Fruit fly (Drosophila melanogaster): ENCODE data around the gene CG13308.

The CG13308 gene

DNA sequence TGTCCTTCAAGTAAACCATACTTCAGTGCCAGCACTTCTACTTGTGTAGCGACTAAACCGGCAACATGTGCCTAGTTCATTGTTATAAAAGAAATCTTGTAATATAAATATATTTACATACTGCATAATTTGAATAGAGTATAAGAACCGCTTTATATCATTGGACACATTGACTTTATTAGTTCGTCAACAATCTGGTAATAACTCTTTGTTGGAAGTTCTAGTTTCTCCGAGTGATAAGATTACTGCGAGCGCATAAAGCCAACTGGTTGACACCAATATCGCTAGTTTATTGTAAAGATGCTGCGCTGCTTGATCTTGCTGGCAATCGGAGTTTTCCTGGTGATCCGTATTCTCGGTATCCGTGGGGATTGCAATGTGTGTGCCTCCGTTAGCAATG lies at the start of gene CG13308:
CG13308 (plus strand) TSS at position 301 of the 400 bp plus-strand sequence.
- TF ChIP-seq psq (optimal IDR thresholded peaks at IDR 0.05) (no peak), Sin3A (optimal IDR thresholded peaks at IDR 0.05) (no peak)

DNA sequence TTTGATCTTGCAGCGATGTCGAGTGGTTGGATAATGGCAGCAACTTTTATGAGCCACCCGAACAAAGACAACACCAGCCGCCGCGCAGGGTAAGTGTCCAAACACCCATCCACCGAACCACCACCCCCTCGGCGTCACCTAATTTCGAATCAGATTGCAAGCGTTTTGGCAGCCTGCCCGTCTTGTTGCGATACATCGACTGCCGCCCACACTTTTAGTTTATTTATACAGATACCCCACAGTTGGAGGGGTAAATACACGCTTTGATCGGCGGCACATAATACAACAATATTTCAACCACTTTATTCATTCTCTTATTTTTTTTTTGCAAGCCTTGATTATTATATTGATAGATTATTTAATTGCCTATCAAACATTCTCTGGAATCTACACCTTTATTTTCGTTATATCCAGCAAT lies 45.3 kb upstream of the CG13308 start:
- no peak for TF ChIP-seq Sin3A (optimal IDR thresholded peaks at IDR 0.05)

DNA sequence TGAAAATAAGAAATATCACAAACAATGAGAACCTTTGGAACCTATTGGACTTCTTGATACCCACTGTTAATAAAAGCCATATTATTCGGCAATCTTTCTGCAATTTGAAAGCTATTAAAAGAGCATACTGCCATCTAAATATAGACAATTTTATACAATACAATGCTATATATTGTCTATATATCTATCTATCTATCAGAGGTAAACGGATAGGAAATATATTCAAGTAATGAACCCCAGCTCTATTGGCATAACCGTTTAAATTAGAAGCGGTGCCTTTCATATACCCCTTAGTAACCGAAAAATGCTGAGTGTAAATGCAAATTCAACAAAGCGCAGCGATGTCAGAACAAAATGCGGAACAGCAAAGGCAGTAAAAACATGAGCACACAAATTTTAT lies 44.5 kb upstream of the CG13308 start:
- TF ChIP-seq h (optimal IDR thresholded peaks at IDR 0.05) (no peak), ttk (optimal IDR thresholded peaks at IDR 0.05) (no peak), Myc (optimal IDR thresholded peaks at IDR 0.05) (no peak), Sin3A (optimal IDR thresholded peaks at IDR 0.05) (no peak)

DNA sequence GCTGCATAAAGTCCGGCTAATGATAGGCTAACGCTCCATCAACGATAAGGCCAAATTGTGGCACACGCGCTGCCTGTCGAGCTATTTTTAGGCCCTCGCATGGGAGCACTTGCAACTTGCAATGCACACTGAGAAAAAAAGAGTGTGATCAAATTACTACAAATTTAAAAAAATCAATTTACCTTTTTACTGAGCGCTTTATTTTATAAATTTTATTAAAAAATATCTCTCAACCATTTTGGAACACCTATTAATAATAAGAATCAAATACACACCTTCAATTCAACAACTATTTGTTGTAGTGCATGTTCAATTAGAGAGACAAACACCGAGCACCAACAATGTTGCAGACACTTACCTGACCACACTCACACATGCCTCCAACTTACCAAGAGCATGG lies 42.9 kb upstream of the CG13308 start:
- TF ChIP-seq ttk (optimal IDR thresholded peaks at IDR 0.05) (no peak), h (optimal IDR thresholded peaks at IDR 0.05) (no peak), insv (optimal IDR thresholded peaks at IDR 0.05) (no peak), psq (optimal IDR thresholded peaks at IDR 0.05) (no peak), Sin3A (optimal IDR thresholded peaks at IDR 0.05) (no peak), Myc (optimal IDR thresholded peaks at IDR 0.05) (no peak)

DNA sequence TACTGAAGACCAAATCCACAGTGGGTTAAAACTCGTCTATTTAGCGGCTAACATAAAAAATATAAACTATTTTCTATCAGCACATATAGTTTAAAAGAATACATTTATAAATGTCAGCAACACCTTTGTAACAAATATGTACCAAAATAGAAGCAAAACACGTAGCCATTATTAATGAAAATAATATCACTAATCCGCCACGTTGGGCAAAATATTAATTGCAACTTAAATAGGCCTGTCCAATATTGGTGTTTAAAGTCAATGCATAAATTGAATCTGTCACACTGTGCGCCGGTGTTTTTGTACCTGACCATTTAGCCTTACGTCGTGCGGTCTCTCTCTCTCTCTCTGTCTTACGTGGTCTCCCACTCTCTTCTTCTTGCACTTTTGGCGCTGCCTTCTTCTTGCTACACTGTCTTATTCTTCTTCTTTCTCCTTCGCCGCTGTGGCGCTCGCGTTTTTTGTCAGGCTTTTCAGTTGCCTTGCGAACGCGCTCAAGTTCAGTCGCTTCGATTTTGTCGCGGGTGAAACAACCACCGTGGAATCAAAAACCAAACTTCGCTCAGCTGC lies 42.3 kb upstream of the CG13308 start:
- TF ChIP-seq Sin3A (optimal IDR thresholded peaks at IDR 0.05) = no peak
- no peak for TF ChIP-seq ttk (optimal IDR thresholded peaks at IDR 0.05)
- TF ChIP-seq insv (optimal IDR thresholded peaks at IDR 0.05) = no peak
- TF ChIP-seq Myc (optimal IDR thresholded peaks at IDR 0.05) = no peak
- TF ChIP-seq h (optimal IDR thresholded peaks at IDR 0.05) = no peak
- no peak for TF ChIP-seq psq (optimal IDR thresholded peaks at IDR 0.05)

DNA sequence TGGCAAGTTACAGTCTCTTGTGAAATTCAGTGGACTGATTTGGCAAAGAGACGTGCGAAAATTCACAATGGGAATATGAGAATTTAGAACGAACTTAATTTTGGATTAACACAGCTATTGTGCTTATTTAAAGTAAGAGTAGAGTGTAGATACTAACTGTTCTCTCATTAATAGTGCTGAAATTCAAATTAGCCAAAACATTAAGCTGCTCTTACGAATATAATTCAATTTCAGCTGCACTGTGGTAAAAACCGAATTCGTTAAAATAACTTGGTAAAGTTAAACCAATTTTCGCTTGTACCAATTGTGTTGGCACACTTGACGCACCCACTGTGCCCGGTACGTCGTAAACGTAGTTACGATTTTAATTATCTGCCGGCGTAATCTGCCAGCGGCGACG lies 40.5 kb upstream of the CG13308 start:
- no peak for TF ChIP-seq Sin3A (optimal IDR thresholded peaks at IDR 0.05)

DNA sequence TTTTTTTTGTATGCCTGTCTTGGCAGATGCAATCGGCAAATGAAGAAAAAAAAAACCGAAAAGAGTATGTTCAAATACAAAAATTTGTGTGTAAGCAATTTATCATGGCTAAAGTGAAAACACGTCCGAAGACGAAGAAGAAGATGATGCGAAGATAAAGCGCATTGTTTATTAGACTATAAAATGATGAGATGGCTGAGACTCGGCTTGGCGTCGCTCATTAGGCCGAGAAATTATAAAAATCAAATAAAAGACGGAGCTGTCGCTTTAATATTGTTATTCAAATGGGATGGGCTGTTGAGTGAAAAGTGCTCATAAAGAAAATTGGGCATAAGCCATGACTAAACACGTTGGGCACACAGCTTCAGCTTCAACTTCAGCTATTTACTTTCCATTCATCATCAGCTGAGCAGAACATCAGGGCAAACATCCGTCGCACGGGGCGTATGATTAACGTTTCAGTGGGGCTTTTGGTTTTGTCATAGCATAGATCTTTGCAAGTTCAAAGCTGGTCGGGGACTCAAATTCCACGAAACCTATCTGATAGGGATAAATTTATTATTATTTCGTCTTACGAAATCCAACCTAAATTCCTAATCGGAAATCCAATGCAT lies 37.6 kb upstream of the CG13308 start:
- TF ChIP-seq insv (optimal IDR thresholded peaks at IDR 0.05) = no peak
- no peak for TF ChIP-seq Myc (optimal IDR thresholded peaks at IDR 0.05)
- no peak for TF ChIP-seq h (optimal IDR thresholded peaks at IDR 0.05)
- no peak for TF ChIP-seq Sin3A (optimal IDR thresholded peaks at IDR 0.05)
- TF ChIP-seq psq (optimal IDR thresholded peaks at IDR 0.05) = no peak
- no peak for TF ChIP-seq ttk (optimal IDR thresholded peaks at IDR 0.05)

DNA sequence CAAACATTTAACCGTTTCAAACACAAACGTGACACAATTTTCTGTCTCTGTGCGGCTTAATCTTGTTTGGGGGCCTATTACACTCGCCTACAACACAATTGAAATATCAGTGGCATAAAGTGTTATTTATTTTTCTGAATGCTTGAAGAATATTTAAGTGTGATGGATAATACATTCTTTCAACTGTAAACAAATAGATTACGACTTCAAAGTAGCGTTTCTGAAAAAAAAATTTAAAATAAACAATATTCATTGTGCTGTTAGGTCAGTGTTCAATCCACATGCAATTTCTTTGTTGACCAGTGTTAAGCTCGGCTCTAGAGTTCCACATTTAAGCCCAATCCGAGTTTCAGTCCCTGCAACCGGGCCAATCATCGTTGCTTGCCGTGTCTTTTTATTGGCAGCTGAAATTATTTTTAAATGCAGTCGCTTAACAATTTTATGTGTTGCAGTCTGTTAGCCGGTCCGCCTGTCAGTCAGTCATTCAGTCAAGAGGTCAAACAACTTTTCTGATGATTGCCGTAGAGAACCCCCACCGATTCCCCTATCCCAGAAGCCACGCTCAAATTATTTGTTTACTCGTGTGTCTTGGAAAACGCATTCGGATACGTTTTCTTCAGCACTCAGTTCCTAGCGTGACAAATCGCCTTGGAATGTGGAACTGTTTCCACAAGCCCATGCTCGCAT lies 35.2 kb upstream of the CG13308 start:
- TF ChIP-seq Sin3A (optimal IDR thresholded peaks at IDR 0.05) = no peak
- no peak for TF ChIP-seq ttk (optimal IDR thresholded peaks at IDR 0.05)
- no peak for TF ChIP-seq Myc (optimal IDR thresholded peaks at IDR 0.05)
- TF ChIP-seq psq (optimal IDR thresholded peaks at IDR 0.05) = no peak
- no peak for TF ChIP-seq h (optimal IDR thresholded peaks at IDR 0.05)
- no peak for TF ChIP-seq insv (optimal IDR thresholded peaks at IDR 0.05)

DNA sequence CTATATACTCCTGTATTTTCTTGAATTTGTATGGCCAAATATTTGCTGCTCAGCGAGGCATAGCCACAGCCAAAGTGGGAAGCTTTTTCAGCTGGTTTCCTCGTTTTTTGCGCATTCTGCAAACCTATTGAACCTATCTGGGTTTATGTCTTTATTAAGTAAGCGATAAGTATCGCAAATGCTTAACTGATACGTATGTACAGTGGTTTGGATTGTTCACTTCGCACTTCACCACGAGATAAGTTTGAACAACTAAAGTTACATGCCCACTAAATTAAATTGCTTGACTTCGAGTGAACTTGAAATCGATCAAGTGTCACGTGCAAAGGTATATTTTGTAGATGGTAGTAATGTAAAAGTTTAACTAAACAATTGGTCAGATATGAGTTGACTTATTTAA lies 34.6 kb upstream of the CG13308 start:
- TF ChIP-seq h (optimal IDR thresholded peaks at IDR 0.05) (no peak), insv (optimal IDR thresholded peaks at IDR 0.05) (no peak), psq (optimal IDR thresholded peaks at IDR 0.05) (no peak), ttk (optimal IDR thresholded peaks at IDR 0.05) (no peak), Myc (optimal IDR thresholded peaks at IDR 0.05) (no peak)

DNA sequence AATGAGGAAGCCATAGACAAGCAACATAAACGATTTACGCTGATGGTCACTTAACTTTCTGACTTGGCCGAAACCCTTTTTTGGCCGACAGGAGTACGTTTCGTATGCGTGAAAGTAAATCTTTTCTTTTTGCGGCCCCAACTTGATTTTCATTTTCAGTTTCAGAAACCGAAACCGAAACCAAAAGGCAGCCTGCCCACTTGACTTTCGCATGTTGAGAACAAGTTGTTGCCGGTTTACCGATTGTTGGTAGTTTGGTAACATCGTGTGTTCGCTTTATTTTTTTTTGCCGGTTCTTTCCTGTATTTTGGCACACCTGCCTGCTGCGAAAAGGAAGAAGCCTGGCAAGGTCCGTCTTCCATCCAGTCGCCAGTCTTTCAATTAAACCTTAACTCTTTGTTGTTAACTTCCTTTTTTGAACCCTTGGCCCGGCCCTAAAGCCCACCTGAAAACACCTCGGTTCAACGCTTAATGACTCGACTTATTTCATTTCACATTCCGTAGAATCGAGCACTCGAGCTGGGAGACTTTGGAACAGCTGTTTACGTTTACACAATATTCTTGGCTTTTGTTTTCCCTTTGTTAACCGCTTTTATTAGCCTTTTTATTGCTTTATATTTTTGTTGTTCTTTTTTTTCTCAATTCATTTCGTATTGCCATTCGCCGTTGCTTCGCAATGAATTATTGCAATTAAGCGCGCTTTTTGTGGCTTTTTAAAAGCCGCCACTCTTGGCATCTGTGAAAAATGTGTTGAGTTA lies 33.2 kb upstream of the CG13308 start:
- TF ChIP-seq h (optimal IDR thresholded peaks at IDR 0.05) (no peak), psq (optimal IDR thresholded peaks at IDR 0.05) (no peak), Myc (optimal IDR thresholded peaks at IDR 0.05) (no peak), insv (optimal IDR thresholded peaks at IDR 0.05) (no peak), ttk (optimal IDR thresholded peaks at IDR 0.05) (no peak), Sin3A (optimal IDR thresholded peaks at IDR 0.05) (no peak)

DNA sequence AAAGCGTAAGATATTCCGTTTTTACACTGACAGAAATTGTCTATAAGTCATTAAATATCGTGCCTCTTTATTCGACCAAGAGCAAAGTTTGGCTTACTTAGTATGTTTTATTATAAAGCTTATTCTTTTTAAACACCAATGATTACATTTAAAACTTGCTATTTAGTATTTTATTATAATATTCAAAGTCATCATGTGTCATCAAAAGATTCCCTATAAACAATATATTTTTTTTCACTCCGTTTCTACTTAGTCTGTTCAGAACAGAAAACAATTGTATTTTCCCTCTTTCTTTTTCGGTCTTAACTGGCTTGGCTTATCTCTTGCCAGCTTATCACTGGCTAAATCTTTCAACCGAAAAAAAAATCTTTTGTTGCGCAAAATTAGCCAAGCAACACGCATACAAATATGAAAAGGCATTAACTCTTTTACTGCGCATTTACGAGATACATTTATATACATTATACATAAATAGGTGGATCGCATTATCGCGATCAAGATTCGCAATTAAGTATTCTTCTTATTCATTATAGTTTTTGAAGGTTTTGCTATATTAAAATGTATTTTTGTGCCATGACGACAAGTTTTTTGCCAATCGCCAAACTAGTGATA lies 30.9 kb upstream of the CG13308 start:
- TF ChIP-seq h (optimal IDR thresholded peaks at IDR 0.05) = no peak
- TF ChIP-seq Sin3A (optimal IDR thresholded peaks at IDR 0.05) = no peak
- TF ChIP-seq Myc (optimal IDR thresholded peaks at IDR 0.05) = no peak
- no peak for TF ChIP-seq psq (optimal IDR thresholded peaks at IDR 0.05)
- no peak for TF ChIP-seq insv (optimal IDR thresholded peaks at IDR 0.05)
- no peak for TF ChIP-seq ttk (optimal IDR thresholded peaks at IDR 0.05)

DNA sequence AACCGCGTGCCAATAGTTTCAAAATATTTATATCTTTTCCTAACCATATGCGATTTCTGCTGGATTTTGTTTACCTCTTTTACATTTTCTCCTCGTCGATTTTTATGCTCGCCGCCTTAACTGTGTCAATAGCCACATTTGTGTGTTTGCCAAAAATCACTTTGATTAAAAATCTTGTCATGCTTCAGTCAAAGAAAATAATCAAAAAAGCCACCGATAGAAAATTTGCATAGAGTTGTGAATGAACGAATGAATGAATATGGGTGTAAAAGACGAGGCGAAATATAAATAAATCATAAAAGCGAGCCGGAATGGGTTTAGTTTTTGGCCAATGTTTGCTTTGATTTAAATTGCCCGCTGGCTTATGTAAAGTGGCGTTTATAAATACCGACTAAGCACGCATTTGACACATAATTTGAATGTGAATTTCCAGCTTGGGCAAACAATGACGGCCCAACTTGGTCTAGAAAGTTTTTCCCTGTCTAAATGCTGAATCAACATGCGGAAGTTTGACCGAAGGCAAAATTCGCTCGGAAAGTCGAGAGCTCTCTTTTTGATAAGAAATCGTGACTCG lies 27.5 kb upstream of the CG13308 start:
- TF ChIP-seq Myc (optimal IDR thresholded peaks at IDR 0.05) (no peak), insv (optimal IDR thresholded peaks at IDR 0.05) (no peak), psq (optimal IDR thresholded peaks at IDR 0.05) (no peak), Sin3A (optimal IDR thresholded peaks at IDR 0.05) (no peak), h (optimal IDR thresholded peaks at IDR 0.05) (no peak), ttk (optimal IDR thresholded peaks at IDR 0.05) (no peak)

All from Kc167 (cell line).